Worm (Caenorhabditis elegans) whole organism, L4/young adult: Measurements from ENCODE around the gene T10H4.13.

ENCODE experiments used
- W03F9.2 ChIP-seq: fragments of 150-350 bp; optimal IDR thresholded peaks from 2 replicates; lab custom pipeline; 2014; ENCODE audit warnings: missing biosample characterization, missing genetic modification characterization
- dao-5 ChIP-seq: sonication (generic microtip); optimal IDR thresholded peaks from 2 replicates; lab custom pipeline; 2016; ENCODE audit warnings: missing genotype, missing genetic modification characterization, moderate library complexity, missing compliant biosample characterization
- him-1 ChIP-seq: sonication (generic microtip); optimal IDR thresholded peaks from 2 replicates; lab custom pipeline; 2016; ENCODE audit warnings: missing genotype, missing genetic modification reagents, missing genetic modification characterization, missing compliant biosample characterization

ce11 chrV:15290995-15291394, 23.7 kb upstream of the T10H4.13 start, which contains the start of gene cyp-34A2:
- TF ChIP-seq him-1 (tag; lab: Kevin White, UChicago): no peak
- no peak for TF ChIP-seq dao-5 (tag; lab: Kevin White, UChicago)
- no peak for TF ChIP-seq W03F9.2 (tag; lab: Kevin White, UChicago)
